Worm (Caenorhabditis elegans) whole organism, young adult: ENCODE data around the gene clc-12.

Experiments used
- F33H1.4 ChIP-seq: fragments of 200-800 bp; sonication (Bioruptor generic); IDR thresholded peaks from 2 replicates; pipeline ENCODE4 v1.3.6; 2022; ENCODE audit warnings: missing genetic modification reagents, missing genetic modification characterization, missing compliant biosample characterization
- pha-4 ChIP-seq: fragments of 150-350 bp; sonication (generic microtip); optimal IDR thresholded peaks from 2 replicates; lab custom pipeline; 2014; ENCODE audit warnings: missing biosample characterization, missing genetic modification reagents, missing genetic modification characterization

- no peak for TF ChIP-seq F33H1.4 (GFP tag; lab: Robert Waterston, UW)
- no peak for TF ChIP-seq pha-4
Observed at ce11 chrV:17035850-17036249, 26.7 kb upstream of the clc-12 start, which contains the start of gene srz-94.
